Worm (Caenorhabditis elegans): ENCODE measurements around the gene R31.2.

The R31.2 gene

ce11 chrV:11887988-11888499, 29.3 kb upstream of the R31.2 start, which contains the start of gene adh-1:
adh-1 (plus strand) TSS chrV:11888248.
- peak; percentile 30 for TF ChIP-seq nhr-6 (tag; optimal IDR thresholded peaks at IDR 0.05)
- TF ChIP-seq nhr-237 (tag; optimal IDR thresholded peaks at IDR 0.05): no peak
- TF ChIP-seq aly-2 (tag; optimal IDR thresholded peaks at IDR 0.05): no peak
- TF ChIP-seq nhr-23 (tag; optimal IDR thresholded peaks at IDR 0.05): no peak
- peak; percentile 1 for TF ChIP-seq lin-13 (GFP tag; optimal IDR thresholded peaks at IDR 0.05)
- no peak for TF ChIP-seq nhr-11 (tag; optimal IDR thresholded peaks at IDR 0.05)
- TF ChIP-seq mab-5 (tag; optimal IDR thresholded peaks at IDR 0.05): no peak
- no peak for TF ChIP-seq alr-1 (tag; optimal IDR thresholded peaks at IDR 0.05)
- TF ChIP-seq nhr-10 (tag; optimal IDR thresholded peaks at IDR 0.05): no peak
- peak; percentile 46 for TF ChIP-seq C34F6.9 (tag; optimal IDR thresholded peaks at IDR 0.05)
- peak; percentile 89 to 95 for TF ChIP-seq mdl-1 (tag; optimal IDR thresholded peaks at IDR 0.05)
- TF ChIP-seq nhr-129 (tag; optimal IDR thresholded peaks at IDR 0.05): peak; percentile 87
- TF ChIP-seq mbf-1 (tag; optimal IDR thresholded peaks at IDR 0.05): no peak
- TF ChIP-seq lsy-2 (tag; optimal IDR thresholded peaks at IDR 0.05): peak in 1 of 2 experiments; percentile 59
- TF ChIP-seq egl-27 (tag; optimal IDR thresholded peaks at IDR 0.05): peak; percentile 59
- TF ChIP-seq lin-11 (tag; optimal IDR thresholded peaks at IDR 0.05): no peak
- no peak for TF ChIP-seq R02D3.7 (tag; optimal IDR thresholded peaks at IDR 0.05)
- TF ChIP-seq ztf-4 (tag; optimal IDR thresholded peaks at IDR 0.05): no peak
- TF ChIP-seq crh-2 (tag; optimal IDR thresholded peaks at IDR 0.05): peak; percentile 81
- TF ChIP-seq ceh-82 (tag; optimal IDR thresholded peaks at IDR 0.05): no peak
- TF ChIP-seq unc-62 (GFP tag; optimal IDR thresholded peaks at IDR 0.05): no peak
- peak; percentile 98 for TF ChIP-seq sma-9 (GFP tag; optimal IDR thresholded peaks at IDR 0.05)
- peak; percentile 72 for TF ChIP-seq sma-9 (tag; optimal IDR thresholded peaks at IDR 0.05)
- peak; percentile 54 for TF ChIP-seq fos-1 (tag; optimal IDR thresholded peaks at IDR 0.05)
- no peak for TF ChIP-seq lin-39 (tag; optimal IDR thresholded peaks at IDR 0.05)
- TF ChIP-seq zag-1 (tag; optimal IDR thresholded peaks at IDR 0.05): no peak
- TF ChIP-seq sem-4 (tag; optimal IDR thresholded peaks at IDR 0.05): no peak
- no peak for TF ChIP-seq dmd-4 (tag; optimal IDR thresholded peaks at IDR 0.05)
- no peak for TF ChIP-seq ztf-11 (tag; optimal IDR thresholded peaks at IDR 0.05)
- no peak for TF ChIP-seq elt-1 (tag; optimal IDR thresholded peaks at IDR 0.05)
- TF ChIP-seq gmeb-1 (tag; optimal IDR thresholded peaks at IDR 0.05): peak; percentile 62
- TF ChIP-seq snpc-4 (tag; optimal IDR thresholded peaks at IDR 0.05): peak; percentile 27
- peak; percentile 25 for TF ChIP-seq Y55F3AM.14 (GFP tag; optimal IDR thresholded peaks at IDR 0.05)
- peak; percentile 73 for TF ChIP-seq blmp-1 (tag; optimal IDR thresholded peaks at IDR 0.05; ENCODE audit: insufficient read depth)
- no peak for TF ChIP-seq unc-39 (tag; optimal IDR thresholded peaks at IDR 0.05)
- peak; percentile 73 for TF ChIP-seq sma-3 (GFP tag; optimal IDR thresholded peaks at IDR 0.05)
- TF ChIP-seq ama-1 (optimal IDR thresholded peaks at IDR 0.05): peak; percentile 96
- TF ChIP-seq ceh-16 (tag; optimal IDR thresholded peaks at IDR 0.05): no peak
- TF ChIP-seq skn-1 (tag; optimal IDR thresholded peaks at IDR 0.05): no peak
- peak; percentile 97 for TF ChIP-seq nhr-21 (tag; optimal IDR thresholded peaks at IDR 0.05)
- no peak for TF ChIP-seq peb-1 (tag; optimal IDR thresholded peaks at IDR 0.05)
- TF ChIP-seq nhr-12 (tag; optimal IDR thresholded peaks at IDR 0.05): no peak
- TF ChIP-seq F13H6.1 (tag; optimal IDR thresholded peaks at IDR 0.05): peak; percentile 88
- no peak for TF ChIP-seq ztf-1 (GFP tag; conservative IDR thresholded peaks at IDR 0.05)
- TF ChIP-seq nhr-25 (tag; optimal IDR thresholded peaks at IDR 0.05): peak; percentile 76
- TF ChIP-seq nhr-77 (tag; optimal IDR thresholded peaks at IDR 0.05): no peak
- no peak for TF ChIP-seq unc-55 (GFP tag; optimal IDR thresholded peaks at IDR 0.05)
- TF ChIP-seq ZK546.5 (tag; optimal IDR thresholded peaks at IDR 0.05): no peak
- no peak for TF ChIP-seq elt-3 (tag; optimal IDR thresholded peaks at IDR 0.05)
